Worm (Caenorhabditis elegans): ENCODE results near the gene C14C10.10.

The C14C10.10 gene

DNA sequence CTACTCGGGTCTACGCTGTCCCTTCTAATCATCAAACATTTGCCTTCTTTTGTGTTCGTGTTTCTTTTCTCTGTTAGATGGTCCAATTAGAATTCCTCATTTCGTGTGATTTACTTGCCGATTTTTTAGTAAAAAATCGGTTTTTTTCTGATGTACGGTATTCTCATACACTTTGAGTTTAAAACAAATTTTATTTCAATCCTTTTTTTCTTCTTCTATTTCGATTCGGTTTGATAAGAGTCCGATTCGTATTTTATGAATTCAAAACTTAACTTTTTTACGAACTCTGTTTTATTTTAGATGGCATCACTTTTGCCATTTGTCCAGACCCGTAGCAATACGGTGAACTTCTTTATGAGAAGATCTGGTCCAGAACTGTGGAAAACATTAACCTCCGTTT is 35.7 kb downstream of the C14C10.10 start, which contains the start of gene mrps-5:
Gene mrps-5, plus strand, starts transcription at position 301 of the 400 bp plus-strand sequence.
- TF ChIP-seq ceh-9 (tag; optimal IDR thresholded peaks at IDR 0.05) = no peak
- TF ChIP-seq lin-39 (tag; optimal IDR thresholded peaks at IDR 0.05) = no peak
- no peak for TF ChIP-seq nhr-23 (tag; optimal IDR thresholded peaks at IDR 0.05)
- no peak for TF ChIP-seq ZK546.5 (tag; optimal IDR thresholded peaks at IDR 0.05)
- TF ChIP-seq ceh-28 (tag; optimal IDR thresholded peaks at IDR 0.05) = no peak
- no peak for TF ChIP-seq lsy-12 (tag; optimal IDR thresholded peaks at IDR 0.05)
- no peak for TF ChIP-seq egl-5 (tag; optimal IDR thresholded peaks at IDR 0.05)
- no peak for TF ChIP-seq pha-4 (tag; optimal IDR thresholded peaks at IDR 0.05)
- TF ChIP-seq ztf-4 (tag; optimal IDR thresholded peaks at IDR 0.05) = no peak

DNA sequence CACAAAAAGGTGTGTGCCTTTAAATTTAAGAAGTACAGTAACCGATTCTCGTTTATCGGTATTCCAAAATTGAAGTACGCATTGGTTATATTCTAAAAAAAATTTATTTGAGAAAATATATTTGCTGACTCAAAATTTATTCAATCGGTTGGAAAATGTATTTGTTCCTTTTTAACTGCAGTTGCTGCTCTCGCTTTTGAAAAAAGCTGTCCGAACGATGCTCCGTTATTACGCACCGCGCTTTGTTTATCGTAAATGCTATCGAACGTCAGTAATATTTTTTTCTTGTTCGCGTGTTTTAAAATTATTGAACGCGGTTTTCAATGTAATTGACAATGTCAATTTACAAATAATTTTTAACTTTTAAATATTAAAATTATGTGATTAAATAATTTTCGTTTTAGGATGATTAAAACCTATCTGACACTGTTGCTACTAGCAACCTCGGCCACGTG is 38.6 kb downstream of the C14C10.10 start, which contains the start of gene sel-1:
Gene sel-1, plus strand, starts transcription at position 405 of the 455 bp plus-strand sequence.
- no peak for TF ChIP-seq ZK546.5 (tag; optimal IDR thresholded peaks at IDR 0.05)
- no peak for TF ChIP-seq fkh-10 (GFP tag; optimal IDR thresholded peaks at IDR 0.05)
- TF ChIP-seq fos-1 (tag; optimal IDR thresholded peaks at IDR 0.05) = no peak
- TF ChIP-seq lin-15B (tag; optimal IDR thresholded peaks at IDR 0.05) = peak; percentile 4
- TF ChIP-seq hmg-11 (tag; optimal IDR thresholded peaks at IDR 0.05) = peak; percentile 1
- no peak for TF ChIP-seq daf-12 (tag; optimal IDR thresholded peaks at IDR 0.05)
- TF ChIP-seq R02D3.7 (tag; optimal IDR thresholded peaks at IDR 0.05) = peak; percentile 59
- no peak for TF ChIP-seq elt-2 (tag; optimal IDR thresholded peaks at IDR 0.05)
- TF ChIP-seq ama-1 (optimal IDR thresholded peaks at IDR 0.05) = no peak
- no peak for TF ChIP-seq unc-62 (GFP tag; optimal IDR thresholded peaks at IDR 0.05)
- TF ChIP-seq ceh-82 (tag; optimal IDR thresholded peaks at IDR 0.05) = no peak
- TF ChIP-seq nhr-43 (tag; optimal IDR thresholded peaks at IDR 0.05; ENCODE audit: poor library complexity, severe bottlenecking) = no peak
- TF ChIP-seq unc-39 (tag; optimal IDR thresholded peaks at IDR 0.05) = no peak
- no peak for TF ChIP-seq ceh-16 (tag; optimal IDR thresholded peaks at IDR 0.05)
- TF ChIP-seq egl-5 (tag; optimal IDR thresholded peaks at IDR 0.05) = no peak

DNA sequence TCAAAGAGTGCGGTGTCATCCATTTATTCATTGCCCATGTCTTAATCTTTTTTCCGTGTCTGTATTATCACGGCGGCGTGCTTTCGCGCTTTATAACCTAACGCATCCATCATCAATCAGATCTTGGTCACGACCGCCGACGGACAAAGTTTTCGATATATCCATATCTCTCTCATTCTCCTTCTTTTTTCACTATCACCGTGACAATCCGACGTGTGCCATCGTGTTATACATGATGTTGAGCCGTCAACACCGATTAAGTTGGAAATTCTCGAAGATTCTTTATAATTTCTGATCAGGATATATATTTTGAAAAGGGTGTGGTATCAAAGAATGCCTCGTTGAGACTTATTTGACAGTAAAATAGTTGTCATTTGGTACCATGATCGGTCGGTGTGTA is 42.0 kb downstream of the C14C10.10 start:
- TF ChIP-seq sea-2 (GFP tag; optimal IDR thresholded peaks at IDR 0.05) (no peak), mdl-1 (tag; optimal IDR thresholded peaks at IDR 0.05) (no peak), nhr-11 (tag; optimal IDR thresholded peaks at IDR 0.05) (no peak), fos-1 (tag; optimal IDR thresholded peaks at IDR 0.05) (no peak), elt-2 (tag; optimal IDR thresholded peaks at IDR 0.05) (no peak), ztf-4 (tag; optimal IDR thresholded peaks at IDR 0.05) (no peak), nhr-28 (tag; optimal IDR thresholded peaks at IDR 0.05) (no peak), lsy-12 (tag; optimal IDR thresholded peaks at IDR 0.05) (no peak), nhr-12 (tag; optimal IDR thresholded peaks at IDR 0.05) (no peak), snpc-4 (tag; optimal IDR thresholded peaks at IDR 0.05) (no peak), nhr-23 (tag; optimal IDR thresholded peaks at IDR 0.05) (peak; percentile 18), eor-1 (tag; optimal IDR thresholded peaks at IDR 0.05) (no peak), lin-39 (tag; optimal IDR thresholded peaks at IDR 0.05) (no peak), unc-62 (GFP tag; optimal IDR thresholded peaks at IDR 0.05) (no peak), nhr-43 (tag; optimal IDR thresholded peaks at IDR 0.05; ENCODE audit: poor library complexity, severe bottlenecking) (peak; percentile 25), elt-3 (tag; optimal IDR thresholded peaks at IDR 0.05) (peak in 1 of 3 experiments; percentile 70), pha-4 (tag; optimal IDR thresholded peaks at IDR 0.05) (no peak), mml-1 (tag; optimal IDR thresholded peaks at IDR 0.05) (no peak), pqm-1 (tag; optimal IDR thresholded peaks at IDR 0.05) (no peak), aly-2 (tag; optimal IDR thresholded peaks at IDR 0.05) (no peak), nfya-1 (tag; optimal IDR thresholded peaks at IDR 0.05; ENCODE audit: insufficient read depth) (no peak), nhr-25 (tag; optimal IDR thresholded peaks at IDR 0.05) (peak; percentile 30), fkh-2 (tag; optimal IDR thresholded peaks at IDR 0.05) (no peak), lin-15B (tag; optimal IDR thresholded peaks at IDR 0.05) (no peak), ama-1 (optimal IDR thresholded peaks at IDR 0.05) (peak; percentile 67), ceh-16 (tag; optimal IDR thresholded peaks at IDR 0.05) (no peak), daf-12 (tag; optimal IDR thresholded peaks at IDR 0.05) (no peak), hmg-11 (tag; optimal IDR thresholded peaks at IDR 0.05) (no peak), ceh-9 (tag; optimal IDR thresholded peaks at IDR 0.05) (no peak), egl-5 (tag; optimal IDR thresholded peaks at IDR 0.05) (no peak), tbx-2 (tag; optimal IDR thresholded peaks at IDR 0.05) (no peak)

DNA sequence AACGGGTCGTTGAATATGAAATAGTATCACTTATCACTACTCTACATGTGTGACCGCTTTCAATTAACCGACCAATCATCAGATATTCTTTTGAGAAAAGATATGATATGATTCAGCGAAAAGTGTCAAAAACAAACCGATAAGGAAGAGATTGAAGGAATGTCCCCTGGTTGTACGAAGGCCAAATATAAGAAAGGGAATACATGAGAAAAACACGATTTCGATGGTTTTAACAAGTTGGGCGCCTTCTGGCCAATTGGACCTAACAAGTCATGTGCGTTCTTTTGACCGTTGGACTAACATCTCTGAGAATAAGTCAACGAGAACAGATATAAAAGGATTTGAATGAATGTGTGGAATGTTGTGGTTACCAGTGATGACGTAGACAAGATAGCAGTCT is 43.1 kb downstream of the C14C10.10 start:
- peak; percentile 42 for TF ChIP-seq nhr-43 (tag; optimal IDR thresholded peaks at IDR 0.05; ENCODE audit: poor library complexity, severe bottlenecking)
- TF ChIP-seq nhr-25 (tag; optimal IDR thresholded peaks at IDR 0.05) = peak; percentile 57
- peak; percentile 74 for TF ChIP-seq nhr-23 (tag; optimal IDR thresholded peaks at IDR 0.05)
- TF ChIP-seq sea-2 (GFP tag; optimal IDR thresholded peaks at IDR 0.05) = no peak
- no peak for TF ChIP-seq nhr-76 (tag; optimal IDR thresholded peaks at IDR 0.05)

Measured in whole organism, L3 larva.